Worm (Caenorhabditis elegans): Measurements from ENCODE around the gene aat-3.
A peak's percentile ranks its signal among the peaks of the same experiment; 100 is the strongest.

The aat-3 gene

DNA sequence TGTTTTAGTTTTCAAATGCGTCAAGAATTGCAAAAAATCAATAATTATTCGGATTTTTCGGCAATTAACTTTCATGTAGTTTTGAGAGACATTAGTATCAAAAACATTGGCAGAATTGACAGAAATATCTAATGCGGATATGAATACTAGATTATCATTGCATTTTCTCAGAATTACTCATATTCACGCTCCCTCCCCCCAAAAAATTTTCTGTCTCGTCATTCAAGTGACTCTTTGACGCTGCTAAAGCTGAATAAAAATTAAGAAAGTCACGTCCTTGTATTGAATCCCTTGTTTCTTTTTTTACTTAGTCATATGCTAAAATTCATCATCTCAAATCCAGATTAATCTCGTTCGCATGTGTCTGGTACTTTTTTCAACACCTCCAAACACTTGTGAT lies 44.5 kb downstream of the aat-3 start (continued):
- no peak for TF ChIP-seq dpl-1 (GFP tag; optimal IDR thresholded peaks at IDR 0.05)
- no peak for TF ChIP-seq lin-15B (tag; optimal IDR thresholded peaks at IDR 0.05)
- TF ChIP-seq ztf-11 (tag; optimal IDR thresholded peaks at IDR 0.05), result no peak
- TF ChIP-seq ces-1 (GFP tag; optimal IDR thresholded peaks at IDR 0.05), result no peak
- peak; percentile 10 for TF ChIP-seq unc-86 (tag; optimal IDR thresholded peaks at IDR 0.05)
- no peak for TF ChIP-seq pqm-1 (tag; optimal IDR thresholded peaks at IDR 0.05)
- peak; percentile 18 for TF ChIP-seq hlh-4 (tag; optimal IDR thresholded peaks at IDR 0.05)
- no peak for TF ChIP-seq mdl-1 (tag; optimal IDR thresholded peaks at IDR 0.05)
- TF ChIP-seq nhr-20 (tag; optimal IDR thresholded peaks at IDR 0.05), result peak; percentile 36
- no peak for TF ChIP-seq ceh-90 (tag; optimal IDR thresholded peaks at IDR 0.05)
- TF ChIP-seq egl-27 (tag; optimal IDR thresholded peaks at IDR 0.05), result no peak
- no peak for TF ChIP-seq alr-1 (tag; optimal IDR thresholded peaks at IDR 0.05; ENCODE audit: borderline replicate concordance)
- TF ChIP-seq efl-1 (optimal IDR thresholded peaks at IDR 0.05), result no peak
- no peak for TF ChIP-seq efl-1 (GFP tag; optimal IDR thresholded peaks at IDR 0.05 in 1 of 2)
- TF ChIP-seq fkh-8 (tag; optimal IDR thresholded peaks at IDR 0.05), result peak; percentile 95
- no peak for TF ChIP-seq jun-1 (tag; optimal IDR thresholded peaks at IDR 0.05)
- TF ChIP-seq xbp-1 (tag; optimal IDR thresholded peaks at IDR 0.05), result peak; percentile 9
- no peak for TF ChIP-seq sptf-1 (tag; optimal IDR thresholded peaks at IDR 0.05)
- TF ChIP-seq nhr-71 (tag; optimal IDR thresholded peaks at IDR 0.05), result peak; percentile 74
- TF ChIP-seq C16A3.4 (tag; optimal IDR thresholded peaks at IDR 0.05), result no peak
- TF ChIP-seq ceh-88 (GFP tag; IDR thresholded peaks at IDR 0.05), result no peak
- peak; percentile 62 for TF ChIP-seq lin-14 (GFP tag; optimal IDR thresholded peaks at IDR 0.05)
- TF ChIP-seq dsc-1 (tag; optimal IDR thresholded peaks at IDR 0.05), result peak; percentile 98
- no peak for TF ChIP-seq snpc-4 (tag; optimal IDR thresholded peaks at IDR 0.05)
- TF ChIP-seq C04F5.9 (tag; optimal IDR thresholded peaks at IDR 0.05), result no peak
- peak; percentile 79 for TF ChIP-seq pax-3 (tag; optimal IDR thresholded peaks at IDR 0.05)
- TF ChIP-seq zip-4 (GFP tag; optimal IDR thresholded peaks at IDR 0.05), result no peak
- no peak for TF ChIP-seq mab-9 (GFP tag; IDR thresholded peaks at IDR 0.05)
- no peak for TF ChIP-seq blmp-1 (tag; optimal IDR thresholded peaks at IDR 0.05)
- no peak for TF ChIP-seq mef-2 (tag; optimal IDR thresholded peaks at IDR 0.05)
- TF ChIP-seq swsn-7 (tag; optimal IDR thresholded peaks at IDR 0.05), result peak; percentile 41
- TF ChIP-seq zag-1 (tag; optimal IDR thresholded peaks at IDR 0.05), result no peak
- TF ChIP-seq elt-2 (tag; optimal IDR thresholded peaks at IDR 0.05), result no peak
- TF ChIP-seq unc-30 (tag; optimal IDR thresholded peaks at IDR 0.05), result no peak
- TF ChIP-seq nhr-90 (tag; optimal IDR thresholded peaks at IDR 0.05; ENCODE audit: poor library complexity), result no peak
- TF ChIP-seq nhr-19 (GFP tag; conservative IDR thresholded peaks at IDR 0.05), result no peak
- TF ChIP-seq efl-3 (GFP tag; optimal IDR thresholded peaks at IDR 0.05), result no peak
- TF ChIP-seq nhr-12 (tag; optimal IDR thresholded peaks at IDR 0.05), result no peak
- TF ChIP-seq isw-1 (GFP tag; IDR thresholded peaks at IDR 0.05), result no peak
- no peak for TF ChIP-seq F16B12.6 (tag; optimal IDR thresholded peaks at IDR 0.05)
- peak in 1 of 2 experiments; percentile 2 for TF ChIP-seq lin-35 (GFP tag; optimal IDR thresholded peaks at IDR 0.05)
- TF ChIP-seq fos-1 (tag; optimal IDR thresholded peaks at IDR 0.05), result peak; percentile 66
- TF ChIP-seq nhr-76 (tag; optimal IDR thresholded peaks at IDR 0.05), result no peak
- no peak for TF ChIP-seq mep-1 (tag; optimal IDR thresholded peaks at IDR 0.05)
- no peak for TF ChIP-seq elt-3 (tag; optimal IDR thresholded peaks at IDR 0.05)
- TF ChIP-seq sup-37 (GFP tag; optimal IDR thresholded peaks at IDR 0.05), result no peak
- TF ChIP-seq ets-5 (GFP tag; IDR thresholded peaks at IDR 0.05), result no peak
- no peak for TF ChIP-seq skn-1 (tag; optimal IDR thresholded peaks at IDR 0.05)
- no peak for TF ChIP-seq ama-1 (optimal IDR thresholded peaks at IDR 0.05)
- TF ChIP-seq hpl-2 (GFP tag; optimal IDR thresholded peaks at IDR 0.05), result no peak
- TF ChIP-seq unc-130 (tag; optimal IDR thresholded peaks at IDR 0.05), result no peak
- TF ChIP-seq lir-3 (tag; optimal IDR thresholded peaks at IDR 0.05; ENCODE audit: poor library complexity), result no peak
- TF ChIP-seq ztf-4 (tag; optimal IDR thresholded peaks at IDR 0.05), result no peak
- no peak for TF ChIP-seq nhr-85 (tag)
- TF ChIP-seq sox-4 (tag; optimal IDR thresholded peaks at IDR 0.05), result peak; percentile 85
